Fruit fly (Drosophila melanogaster) whole organism, embryonic: Measurements from ENCODE around the gene Sf3b3.

Source experiments
- Abd-B ChIP-seq: fragments of 200-800 bp; sonication (Bioruptor generic); optimal IDR thresholded peaks from 2 replicates; lab custom pipeline; 2018; ENCODE audit warnings: missing biosample characterization, mild to moderate bottlenecking, missing genetic modification characterization, moderate library complexity
- Antp ChIP-seq: fragments of 200-800 bp; sonication (Bioruptor generic); optimal IDR thresholded peaks from 3 replicates; lab custom pipeline; 2016; ENCODE audit warnings: missing biosample characterization, missing genetic modification characterization
- CG12744 ChIP-seq: fragments of 200-800 bp; sonication (Bioruptor generic); optimal IDR thresholded peaks from 2 replicates; lab custom pipeline; 2016; ENCODE audit warnings: missing biosample characterization, missing genetic modification characterization
- CG13296 ChIP-seq: fragments of 200-800 bp; sonication (Bioruptor generic); optimal IDR thresholded peaks from 3 replicates; lab custom pipeline; 2018; ENCODE audit warnings: missing biosample characterization, mild to moderate bottlenecking, missing genetic modification characterization
- CG13424 ChIP-seq: fragments of 200-800 bp; sonication (Bioruptor generic); optimal IDR thresholded peaks from 2 replicates; lab custom pipeline; 2019; ENCODE audit warnings: missing biosample characterization, mild to moderate bottlenecking, missing genetic modification characterization, moderate library complexity
- CG13894 ChIP-seq: fragments of 200-800 bp; sonication (Bioruptor generic); optimal IDR thresholded peaks from 3 replicates; lab custom pipeline; 2018; ENCODE audit warnings: missing biosample characterization, mild to moderate bottlenecking, missing genetic modification characterization, moderate library complexity
- CG1602 ChIP-seq: fragments of 200-800 bp; sonication (Bioruptor generic); optimal IDR thresholded peaks from 3 replicates; lab custom pipeline; 2016; ENCODE audit warnings: missing biosample characterization, missing genetic modification characterization
- CG18764 ChIP-seq: fragments of 200-800 bp; sonication (Bioruptor generic); optimal IDR thresholded peaks from 3 replicates; lab custom pipeline; 2016; ENCODE audit warnings: missing biosample characterization, missing genetic modification characterization
- CG2202 ChIP-seq: fragments of 200-800 bp; sonication (Bioruptor generic); optimal IDR thresholded peaks from 2 replicates; lab custom pipeline; 2018; ENCODE audit warnings: missing biosample characterization, mild to moderate bottlenecking, missing genetic modification characterization
- CG31365 ChIP-seq: fragments of 200-800 bp; sonication (Bioruptor generic); optimal IDR thresholded peaks from 2 replicates; lab custom pipeline; 2018; ENCODE audit warnings: missing biosample characterization, mild to moderate bottlenecking, missing genetic modification characterization
- CG31388 ChIP-seq: fragments of 200-800 bp; sonication (Bioruptor generic); optimal IDR thresholded peaks from 2 replicates; lab custom pipeline; 2016; ENCODE audit warnings: missing biosample characterization, missing genetic modification characterization
- CG3281 ChIP-seq: fragments of 200-800 bp; sonication (Bioruptor generic); optimal IDR thresholded peaks from 3 replicates; lab custom pipeline; 2017; ENCODE audit warnings: missing biosample characterization, mild to moderate bottlenecking, missing genetic modification characterization
- CG33557 ChIP-seq: fragments of 200-800 bp; sonication (Bioruptor generic); optimal IDR thresholded peaks from 2 replicates; lab custom pipeline; 2019; ENCODE audit warnings: missing biosample characterization, mild to moderate bottlenecking, missing genetic modification characterization, moderate library complexity
- CG42726 ChIP-seq: fragments of 200-800 bp; sonication (Bioruptor generic); IDR thresholded peaks from 2 replicates; pipeline ENCODE4 v1.3.6; 2022; ENCODE audit warnings: missing biosample characterization, missing genetic modification characterization; ENCODE audit not compliant: partially characterized antibody
- CG4854 ChIP-seq: fragments of 200-800 bp; sonication (Bioruptor generic); optimal IDR thresholded peaks from 2 replicates; lab custom pipeline; 2016; ENCODE audit warnings: missing biosample characterization, missing genetic modification characterization, inconsistent platforms
- CG6175 ChIP-seq: fragments of 200-800 bp; sonication (Bioruptor generic); IDR thresholded peaks from 3 replicates; pipeline ENCODE4 v1.3.6; 2022; ENCODE audit warnings: missing biosample characterization, missing genetic modification characterization
- CG6791 ChIP-seq: fragments of 200-800 bp; sonication (Bioruptor generic); IDR thresholded peaks from 3 replicates; pipeline ENCODE4 v1.3.6; 2022; ENCODE audit warnings: missing biosample characterization, missing genetic modification characterization; ENCODE audit not compliant: partially characterized antibody
- CG7271 ChIP-seq: fragments of 200-800 bp; sonication (Bioruptor generic); optimal IDR thresholded peaks from 2 replicates; lab custom pipeline; 2018; ENCODE audit warnings: missing biosample characterization, mild to moderate bottlenecking, missing genetic modification characterization, moderate library complexity
- CG8765 ChIP-seq: fragments of 200-800 bp; sonication (Bioruptor generic); IDR thresholded peaks from 2 replicates; pipeline ENCODE4 v1.3.6; 2022; ENCODE audit warnings: missing biosample characterization, missing genetic modification characterization
- CG9932 ChIP-seq: fragments of 200-800 bp; sonication (Bioruptor generic); IDR thresholded peaks from 2 replicates; pipeline ENCODE4 v1.3.6; 2022; ENCODE audit warnings: missing biosample characterization, missing genetic modification characterization
- Fer3 ChIP-seq: fragments of 200-800 bp; sonication (Bioruptor generic); optimal IDR thresholded peaks from 2 replicates; lab custom pipeline; 2018; ENCODE audit warnings: missing biosample characterization, mild to moderate bottlenecking, missing genetic modification characterization, moderate library complexity
- HLH54F ChIP-seq: fragments of 200-800 bp; sonication (Bioruptor generic); optimal IDR thresholded peaks from 3 replicates; lab custom pipeline; 2016; ENCODE audit warnings: missing biosample characterization, missing genetic modification characterization
- Hmx ChIP-seq: fragments of 200-800 bp; sonication (Bioruptor generic); optimal IDR thresholded peaks from 2 replicates; lab custom pipeline; 2016; ENCODE audit warnings: missing biosample characterization, missing genetic modification characterization
- Optix ChIP-seq: fragments of 200-800 bp; sonication (Bioruptor generic); IDR thresholded peaks from 3 replicates; pipeline ENCODE4 v1.3.6; 2022; ENCODE audit warnings: missing biosample characterization, missing genetic modification characterization
- Poxn ChIP-seq: fragments of 200-800 bp; sonication (Bioruptor generic); IDR thresholded peaks from 2 replicates; pipeline ENCODE4 v1.3.6; 2022; ENCODE audit warnings: missing biosample characterization, missing genetic modification characterization
- Sox100B ChIP-seq: fragments of 200-800 bp; sonication (Bioruptor generic); optimal IDR thresholded peaks from 3 replicates; lab custom pipeline; 2018; ENCODE audit warnings: missing biosample characterization, mild to moderate bottlenecking, missing genetic modification characterization
- Ssrp ChIP-seq: fragments of 200-800 bp; sonication (Bioruptor generic); optimal IDR thresholded peaks from 2 replicates; lab custom pipeline; 2018; ENCODE audit warnings: missing biosample characterization, mild to moderate bottlenecking, missing genetic modification characterization, moderate library complexity
- abd-A ChIP-seq: fragments of 200-800 bp; sonication (Bioruptor generic); optimal IDR thresholded peaks from 3 replicates; lab custom pipeline; 2019; ENCODE audit warnings: missing biosample characterization, mild to moderate bottlenecking, missing genetic modification characterization, moderate library complexity
- cg ChIP-seq: fragments of 200-800 bp; sonication (Bioruptor generic); optimal IDR thresholded peaks from 3 replicates; lab custom pipeline; 2019; ENCODE audit warnings: missing biosample characterization, mild to moderate bottlenecking, missing genetic modification characterization, moderate library complexity
- fd96Cb ChIP-seq: fragments of 200-800 bp; sonication (Bioruptor generic); optimal IDR thresholded peaks from 2 replicates; lab custom pipeline; 2018; ENCODE audit warnings: missing biosample characterization, mild to moderate bottlenecking, missing genetic modification characterization, moderate library complexity
- gce ChIP-seq: fragments of 200-800 bp; sonication (Bioruptor generic); IDR thresholded peaks from 3 replicates; pipeline ENCODE4 v1.3.6; 2022; ENCODE audit warnings: missing biosample characterization, missing genetic modification characterization
- insv ChIP-seq, 2 experiments: fragments of 200-800 bp; sonication (Bioruptor generic); optimal IDR thresholded peaks; 3 replicates each; lab custom pipeline; 2016 to 2018; ENCODE audit warnings: missing biosample characterization in 2 of 2, missing genetic modification characterization in 2 of 2
- ken ChIP-seq: fragments of 200-800 bp; sonication (Bioruptor generic); IDR thresholded peaks from 3 replicates; pipeline ENCODE4 v1.3.6; 2022; ENCODE audit warnings: missing biosample characterization, missing genetic modification characterization
- kni ChIP-seq: fragments of 200-800 bp; sonication (Bioruptor generic); optimal IDR thresholded peaks from 3 replicates; lab custom pipeline; 2017; ENCODE audit warnings: mild to moderate bottlenecking, missing biosample characterization, missing genetic modification reagents, missing genetic modification characterization
- nmo ChIP-seq: fragments of 200-800 bp; sonication (Bioruptor generic); optimal IDR thresholded peaks from 2 replicates; lab custom pipeline; 2018; ENCODE audit warnings: missing biosample characterization, mild to moderate bottlenecking, missing genetic modification characterization, moderate library complexity
- oc ChIP-seq: fragments of 200-800 bp; sonication (Bioruptor generic); optimal IDR thresholded peaks from 2 replicates; lab custom pipeline; 2018; ENCODE audit warnings: missing biosample characterization, mild to moderate bottlenecking, missing genetic modification characterization, moderate library complexity
- pb ChIP-seq: fragments of 200-800 bp; sonication (Bioruptor generic); optimal IDR thresholded peaks from 3 replicates; lab custom pipeline; 2016; ENCODE audit warnings: missing biosample characterization, missing genetic modification characterization
- peb ChIP-seq: fragments of 200-800 bp; sonication (Bioruptor generic); IDR thresholded peaks from 2 replicates; pipeline ENCODE4 v1.3.6; 2022; ENCODE audit warnings: missing biosample characterization, missing genetic modification characterization
- pita ChIP-seq: fragments of 200-800 bp; sonication (Bioruptor generic); optimal IDR thresholded peaks from 2 replicates; lab custom pipeline; 2017; ENCODE audit warnings: missing biosample characterization, mild to moderate bottlenecking, missing genetic modification characterization
- psq ChIP-seq: fragments of 200-800 bp; sonication (Bioruptor generic); optimal IDR thresholded peaks from 2 replicates; lab custom pipeline; 2017; ENCODE audit warnings: missing biosample characterization, missing genetic modification characterization
- rib ChIP-seq: fragments of 200-800 bp; sonication (Bioruptor generic); IDR thresholded peaks from 2 replicates; pipeline ENCODE4 v1.3.6; 2022; ENCODE audit warnings: missing biosample characterization, missing genetic modification characterization
- scrt ChIP-seq: fragments of 200-800 bp; sonication (Bioruptor generic); optimal IDR thresholded peaks from 2 replicates; lab custom pipeline; 2018; ENCODE audit warnings: missing biosample characterization, mild to moderate bottlenecking, missing genetic modification characterization, moderate library complexity
- sim ChIP-seq: fragments of 200-800 bp; sonication (Bioruptor generic); IDR thresholded peaks from 2 replicates; pipeline ENCODE4 v1.3.6; 2022; ENCODE audit warnings: missing biosample characterization, missing genetic modification characterization
- slbo ChIP-seq: fragments of 200-800 bp; sonication (Bioruptor generic); IDR thresholded peaks from 2 replicates; pipeline ENCODE4 v1.3.6; 2022; ENCODE audit warnings: missing biosample characterization, missing genetic modification characterization
- stwl ChIP-seq: fragments of 200-800 bp; sonication (Bioruptor generic); optimal IDR thresholded peaks from 3 replicates; lab custom pipeline; 2018; ENCODE audit warnings: missing biosample characterization, mild to moderate bottlenecking, missing genetic modification characterization, moderate library complexity
- sug ChIP-seq: fragments of 200-800 bp; optimal IDR thresholded peaks from 2 replicates; lab custom pipeline; 2019; ENCODE audit warnings: missing biosample characterization, mild to moderate bottlenecking, missing genetic modification characterization, moderate library complexity
- tna ChIP-seq: fragments of 200-800 bp; sonication (Bioruptor generic); IDR thresholded peaks from 2 replicates; pipeline ENCODE4 v1.3.6; 2022; ENCODE audit warnings: missing biosample characterization, missing genetic modification characterization; ENCODE audit not compliant: partially characterized antibody
- trem ChIP-seq: fragments of 200-800 bp; optimal IDR thresholded peaks from 3 replicates; lab custom pipeline; 2019; ENCODE audit warnings: missing biosample characterization, mild to moderate bottlenecking, missing genetic modification characterization, moderate library complexity
- zfh2 ChIP-seq: fragments of 200-800 bp; sonication (Bioruptor generic); optimal IDR thresholded peaks from 2 replicates; lab custom pipeline; 2016; ENCODE audit warnings: missing biosample characterization, missing genetic modification characterization

Gene Sf3b3

dm6 chr3L:780867-781701 is 52.1 kb downstream of the Sf3b3 start (continued):
- peak; percentile 96 for TF ChIP-seq CG13424 (tag; lab: Kevin White, UChicago)
- peak; percentile 71 for TF ChIP-seq HLH54F (GFP tag; lab: Kevin White, UChicago)
- peak; percentile 95 for TF ChIP-seq CG9932
- no peak for TF ChIP-seq cg (GFP tag; lab: Kevin White, UChicago)
- TF ChIP-seq Sox100B (GFP tag; lab: Kevin White, UChicago), result peak; percentile 86
- TF ChIP-seq ken (GFP tag; lab: Robert Waterston, UW), result peak; percentile 94
- TF ChIP-seq CG31388, result peak; percentile 72
- peak; percentile 70 for TF ChIP-seq CG12744 (GFP tag; lab: Kevin White, UChicago)
- peak; percentile 89 for TF ChIP-seq Abd-B (GFP tag; lab: Kevin White, UChicago)
- no peak for TF ChIP-seq pb (GFP tag; lab: Kevin White, UChicago)
- no peak for TF ChIP-seq stwl
- peak; percentile 87 for TF ChIP-seq Fer3 (tag; lab: Kevin White, UChicago)
- TF ChIP-seq nmo, result peak; percentile 93
- peak; percentile 74 for TF ChIP-seq psq (GFP tag; lab: Kevin White, UChicago)
- peak; percentile 89 for TF ChIP-seq Poxn (GFP tag; lab: Robert Waterston, UW)
- TF ChIP-seq CG2202, result peak; percentile 73
- TF ChIP-seq scrt (GFP tag; lab: Kevin White, UChicago), result peak; percentile 72
- no peak for TF ChIP-seq CG6791 (GFP tag; lab: Robert Waterston, UW)
- peak; percentile 70 for TF ChIP-seq CG4854
- TF ChIP-seq CG42726, result no peak
- peak; percentile 77 for TF ChIP-seq zfh2 (GFP tag; lab: Kevin White, UChicago)
- peak in 1 of 2 experiments; percentile 42 for TF ChIP-seq insv (GFP tag; optimal IDR thresholded peaks at IDR 0.05; lab: Kevin White, UChicago)
- TF ChIP-seq abd-A (tag; lab: Kevin White, UChicago), result no peak
- peak; percentile 89 for TF ChIP-seq sug (tag; lab: Kevin White, UChicago)
- peak; percentile 54 for TF ChIP-seq trem (tag; lab: Kevin White, UChicago)
- TF ChIP-seq tna, result no peak
- TF ChIP-seq gce (GFP tag; lab: Robert Waterston, UW), result peak; percentile 93
- peak; percentile 90 for TF ChIP-seq rib
- TF ChIP-seq CG7271 (tag; lab: Kevin White, UChicago), result no peak
- TF ChIP-seq sim (GFP tag; lab: Robert Waterston, UW), result peak; percentile 86
- TF ChIP-seq CG13894, result peak; percentile 71
- peak; percentile 36 for TF ChIP-seq CG31365
- peak; percentile 94 for TF ChIP-seq Optix (GFP tag; lab: Robert Waterston, UW)
- peak; percentile 98 for TF ChIP-seq slbo (GFP tag; lab: Robert Waterston, UW)
- TF ChIP-seq kni (GFP tag; lab: Kevin White, UChicago), result peak; percentile 50
- TF ChIP-seq peb (GFP tag; lab: Robert Waterston, UW), result peak; percentile 93
- TF ChIP-seq CG33557 (GFP tag; lab: Kevin White, UChicago), result peak; percentile 52
- peak; percentile 92 for TF ChIP-seq Ssrp
- TF ChIP-seq Antp, result peak; percentile 62
- TF ChIP-seq CG8765 (GFP tag; lab: Robert Waterston, UW), result peak; percentile 84
- TF ChIP-seq CG13296 (GFP tag; lab: Kevin White, UChicago), result peak; percentile 88
- peak; percentile 91 for TF ChIP-seq CG1602 (GFP tag; lab: Kevin White, UChicago)
- peak; percentile 58 for TF ChIP-seq CG18764 (GFP tag; lab: Kevin White, UChicago)
- no peak for TF ChIP-seq pita
- peak; percentile 67 for TF ChIP-seq Hmx
- TF ChIP-seq oc (tag; lab: Kevin White, UChicago), result peak; percentile 93
- TF ChIP-seq CG3281 (GFP tag; lab: Kevin White, UChicago), result peak; percentile 89
- peak; percentile 90 for TF ChIP-seq CG6175 (GFP tag; lab: Robert Waterston, UW)
- peak; percentile 73 for TF ChIP-seq fd96Cb (tag; lab: Kevin White, UChicago)
